Worm (Caenorhabditis elegans) whole organism, L2 larva: ENCODE measurements around the gene dhcr-24.
A peak's percentile ranks its signal among the peaks of the same experiment; 100 is the strongest.

ENCODE experiments used
- C34F6.9 ChIP-seq: fragments of 150-350 bp; optimal IDR thresholded peaks from 2 replicates; lab custom pipeline; 2014; ENCODE audit warnings: missing biosample characterization, missing genetic modification characterization
- F13H6.1 ChIP-seq: sonication (generic microtip); optimal IDR thresholded peaks from 2 replicates; lab custom pipeline; 2016; ENCODE audit warnings: missing genetic modification characterization, missing compliant biosample characterization
- R02D3.7 ChIP-seq: fragments of 150-350 bp; optimal IDR thresholded peaks from 2 replicates; lab custom pipeline; 2014; ENCODE audit warnings: missing biosample characterization, missing genetic modification characterization
- ZK546.5 ChIP-seq: sonication (generic microtip); optimal IDR thresholded peaks from 2 replicates; lab custom pipeline; 2017; ENCODE audit warnings: missing biosample characterization, missing genetic modification characterization
- ama-1 ChIP-seq: fragments of 150-350 bp; optimal IDR thresholded peaks from 2 replicates; lab custom pipeline; 2018; ENCODE audit warnings: inconsistent platforms
- blmp-1 ChIP-seq: sonication (generic microtip); optimal IDR thresholded peaks from 2 replicates; lab custom pipeline; 2017; ENCODE audit warnings: missing genetic modification characterization, mild to moderate bottlenecking, missing compliant biosample characterization, antibody characterized with exemption, moderate library complexity; ENCODE audit not compliant: insufficient read depth
- ceh-82 ChIP-seq: fragments of 150-350 bp; optimal IDR thresholded peaks from 2 replicates; lab custom pipeline; 2014; ENCODE audit warnings: missing biosample characterization, missing genetic modification characterization
- crh-2 ChIP-seq: sonication (generic microtip); optimal IDR thresholded peaks from 2 replicates; lab custom pipeline; 2017; ENCODE audit warnings: missing biosample characterization, missing genetic modification characterization
- egl-27 ChIP-seq: sonication (generic microtip); optimal IDR thresholded peaks from 3 replicates; lab custom pipeline; 2017; ENCODE audit warnings: missing biosample characterization, missing genetic modification reagents, missing genetic modification characterization
- elt-3 ChIP-seq: sonication (generic microtip); optimal IDR thresholded peaks from 2 replicates; lab custom pipeline; 2017; ENCODE audit warnings: missing biosample characterization, missing genetic modification characterization
- fos-1 ChIP-seq: fragments of 150-350 bp; optimal IDR thresholded peaks from 2 replicates; lab custom pipeline; 2014; ENCODE audit warnings: missing biosample characterization, missing genetic modification characterization
- gmeb-1 ChIP-seq: fragments of 150-350 bp; optimal IDR thresholded peaks from 2 replicates; lab custom pipeline; 2014; ENCODE audit warnings: missing biosample characterization, missing genetic modification characterization
- lin-13 ChIP-seq: fragments of 150-350 bp; optimal IDR thresholded peaks from 2 replicates; lab custom pipeline; 2014; ENCODE audit warnings: missing biosample characterization, missing genetic modification reagents, missing genetic modification characterization
- lin-39 ChIP-seq: fragments of 150-350 bp; optimal IDR thresholded peaks from 2 replicates; lab custom pipeline; 2014; ENCODE audit warnings: missing biosample characterization, missing genetic modification reagents, missing genetic modification characterization
- lsy-2 ChIP-seq, 2 experiments: fragments of 150-350 bp in 1 of 2; sonication (generic microtip) in 1 of 2; optimal IDR thresholded peaks; 2 replicates each; lab custom pipeline; 2014 to 2017; ENCODE audit warnings: missing biosample characterization in 2 of 2, missing genetic modification characterization in 2 of 2
- mab-5 ChIP-seq: fragments of 150-350 bp; optimal IDR thresholded peaks from 2 replicates; lab custom pipeline; 2014; ENCODE audit warnings: missing biosample characterization, missing genetic modification characterization
- mbf-1 ChIP-seq: sonication (generic microtip); optimal IDR thresholded peaks from 2 replicates; lab custom pipeline; 2017; ENCODE audit warnings: missing biosample characterization, missing genetic modification characterization
- mdl-1 ChIP-seq, 2 experiments: fragments of 150-350 bp in 1 of 2; sonication (generic microtip) in 1 of 2; optimal IDR thresholded peaks; 2 replicates each; lab custom pipeline; 2017; ENCODE audit warnings: missing biosample characterization in 2 of 2, missing genetic modification characterization in 2 of 2
- nhr-10 ChIP-seq: sonication (generic microtip); optimal IDR thresholded peaks from 2 replicates; lab custom pipeline; 2017; ENCODE audit warnings: missing biosample characterization, missing genetic modification characterization
- nhr-11 ChIP-seq: fragments of 150-350 bp; optimal IDR thresholded peaks from 2 replicates; lab custom pipeline; 2014; ENCODE audit warnings: missing biosample characterization, missing genetic modification characterization
- nhr-12 ChIP-seq: fragments of 150-350 bp; optimal IDR thresholded peaks from 2 replicates; lab custom pipeline; 2014; ENCODE audit warnings: missing biosample characterization, missing genetic modification characterization
- nhr-129 ChIP-seq: fragments of 150-350 bp; optimal IDR thresholded peaks from 2 replicates; lab custom pipeline; 2014; ENCODE audit warnings: missing biosample characterization, missing genetic modification characterization
- nhr-23 ChIP-seq: fragments of 150-350 bp; optimal IDR thresholded peaks from 2 replicates; lab custom pipeline; 2014; ENCODE audit warnings: missing biosample characterization, missing genetic modification reagents, missing genetic modification characterization
- nhr-25 ChIP-seq: fragments of 150-350 bp; sonication (generic microtip); optimal IDR thresholded peaks from 3 replicates; lab custom pipeline; 2014; ENCODE audit warnings: missing biosample characterization, missing genetic modification characterization
- nhr-6 ChIP-seq: fragments of 150-350 bp; optimal IDR thresholded peaks from 2 replicates; lab custom pipeline; 2014; ENCODE audit warnings: missing biosample characterization, missing genetic modification characterization
- nhr-77 ChIP-seq: fragments of 150-350 bp; optimal IDR thresholded peaks from 2 replicates; lab custom pipeline; 2014; ENCODE audit warnings: missing biosample characterization, missing genetic modification characterization
- peb-1 ChIP-seq: fragments of 150-350 bp; optimal IDR thresholded peaks from 2 replicates; lab custom pipeline; 2014; ENCODE audit warnings: missing biosample characterization, missing genetic modification characterization
- sem-4 ChIP-seq: fragments of 150-350 bp; optimal IDR thresholded peaks from 2 replicates; lab custom pipeline; 2014; ENCODE audit warnings: missing biosample characterization, missing genetic modification reagents, missing genetic modification characterization
- skn-1 ChIP-seq: sonication (generic microtip); optimal IDR thresholded peaks from 2 replicates; lab custom pipeline; 2017; ENCODE audit warnings: missing biosample characterization, missing genetic modification characterization
- sma-9 ChIP-seq, 2 experiments: fragments of 150-350 bp in 1 of 2; sonication (generic microtip) in 1 of 2; optimal IDR thresholded peaks; 2 replicates each; lab custom pipeline; 2014 to 2016; ENCODE audit warnings: missing genetic modification characterization in 2 of 2, mild to moderate bottlenecking in 1 of 2, missing biosample characterization in 1 of 2, missing compliant biosample characterization in 1 of 2, missing genetic modification reagents in 1 of 2, moderate library complexity in 1 of 2
- snpc-4 ChIP-seq: fragments of 150-350 bp; optimal IDR thresholded peaks from 2 replicates; lab custom pipeline; 2014; ENCODE audit warnings: missing biosample characterization, missing genetic modification characterization
- unc-55 ChIP-seq: fragments of 150-350 bp; sonication (generic microtip); optimal IDR thresholded peaks from 3 replicates; lab custom pipeline; 2014; ENCODE audit warnings: missing biosample characterization, missing genetic modification reagents, missing genetic modification characterization
- unc-62 ChIP-seq: fragments of 150-350 bp; optimal IDR thresholded peaks from 2 replicates; lab custom pipeline; 2014; ENCODE audit warnings: missing biosample characterization, missing genetic modification reagents, missing genetic modification characterization
- ztf-1 ChIP-seq: fragments of 200-800 bp; sonication (Bioruptor generic); conservative IDR thresholded peaks from 2 replicates; pipeline ENCODE4 v1.3.6; 2022; ENCODE audit warnings: missing genetic modification characterization, missing compliant biosample characterization
- ztf-11 ChIP-seq: sonication (generic microtip); optimal IDR thresholded peaks from 2 replicates; lab custom pipeline; 2017; ENCODE audit warnings: missing biosample characterization, missing genetic modification characterization
- ztf-4 ChIP-seq: fragments of 150-350 bp; optimal IDR thresholded peaks from 2 replicates; lab custom pipeline; 2014; ENCODE audit warnings: missing biosample characterization, missing genetic modification characterization

dhcr-24 gene

DNA sequence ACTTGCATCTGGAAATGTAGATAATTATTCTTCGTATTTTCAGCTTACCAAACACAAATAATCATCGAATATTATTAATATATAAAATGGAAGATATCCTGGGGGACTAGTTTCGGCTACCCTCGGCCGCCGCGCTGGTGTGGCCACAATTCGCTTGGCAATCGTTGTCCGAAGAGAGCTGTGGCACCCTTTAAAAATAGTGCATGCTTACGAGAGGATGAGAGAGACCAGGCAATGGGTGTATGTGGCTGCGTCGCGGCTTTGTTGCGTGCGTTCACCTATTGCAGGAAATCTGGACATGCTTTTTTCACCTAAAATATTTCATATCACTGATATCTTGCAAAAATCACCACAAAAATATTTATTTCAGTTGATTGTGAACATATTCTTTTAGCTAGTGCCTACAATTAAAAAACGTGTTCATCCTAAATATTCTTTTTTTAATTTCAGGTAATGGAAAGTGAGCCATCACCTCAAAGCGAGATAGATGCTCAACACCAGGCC lies 8.8 kb upstream of the dhcr-24 start, which contains the start of the genes ccd-5 and F52H2.1:
ccd-5 (minus strand) TSS at position 8 of the 504 bp plus-strand sequence.
F52H2.1 (plus strand) TSS at position 454 of the 504 bp plus-strand sequence.
- TF ChIP-seq nhr-23 (tag; lab: Kevin White, UChicago) (no peak), lin-13 (GFP tag; lab: Kevin White, UChicago) (no peak), fos-1 (tag; lab: Kevin White, UChicago) (no peak), sma-9 (GFP tag; optimal IDR thresholded peaks at IDR 0.05; lab: Kevin White, UChicago) (peak; percentile 23), sma-9 (tag; optimal IDR thresholded peaks at IDR 0.05; lab: Kevin White, UChicago) (no peak), nhr-129 (peak; percentile 18), nhr-10 (tag; lab: Kevin White, UChicago) (no peak), lsy-2 (tag; optimal IDR thresholded peaks at IDR 0.05; lab: Kevin White, UChicago) (peak in 1 of 2 experiments; percentile 24), nhr-12 (tag; lab: Kevin White, UChicago) (no peak), C34F6.9 (tag; lab: Kevin White, UChicago) (peak; percentile 25), unc-55 (GFP tag; lab: Kevin White, UChicago) (peak; percentile 59)
- TF ChIP-seq, all 48 proteins: peak for 5

DNA sequence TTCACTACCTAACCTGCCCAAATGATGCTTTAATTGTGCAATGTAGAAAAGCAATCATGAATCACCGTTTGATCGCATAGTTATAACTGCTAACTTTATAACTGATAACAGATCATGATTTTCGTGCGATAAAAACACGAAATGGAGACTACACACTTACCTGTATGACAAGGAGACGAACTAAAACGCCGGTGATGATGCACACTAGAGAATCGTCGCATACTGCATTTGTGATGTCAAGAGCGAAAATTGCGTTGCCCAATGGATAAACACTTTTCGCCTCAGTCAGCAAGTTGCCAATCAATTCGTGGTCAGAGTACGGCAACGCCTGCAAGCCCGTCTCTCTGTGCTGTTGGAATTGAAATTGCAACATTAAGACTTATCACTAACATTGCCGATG lies 5.1 kb upstream of the dhcr-24 start:
- no peak for TF ChIP-seq skn-1 (tag; lab: Kevin White, UChicago)
- peak; percentile 46 for TF ChIP-seq F13H6.1
- TF ChIP-seq fos-1 (tag; lab: Kevin White, UChicago) = peak; percentile 99
- no peak for TF ChIP-seq ztf-1
- peak; percentile 60 for TF ChIP-seq sma-9 (GFP tag; optimal IDR thresholded peaks at IDR 0.05; lab: Kevin White, UChicago)
- TF ChIP-seq sma-9 (tag; optimal IDR thresholded peaks at IDR 0.05; lab: Kevin White, UChicago) = no peak
- TF ChIP-seq ZK546.5 (tag; lab: Kevin White, UChicago) = no peak
- TF ChIP-seq gmeb-1 (tag; lab: Kevin White, UChicago) = peak; percentile 26
- TF ChIP-seq nhr-129 = peak; percentile 57
- no peak for TF ChIP-seq lsy-2 (tag; optimal IDR thresholded peaks at IDR 0.05; lab: Kevin White, UChicago)
- TF ChIP-seq crh-2 (tag; lab: Kevin White, UChicago) = peak; percentile 40

- TF ChIP-seq ztf-11 (tag; lab: Kevin White, UChicago) = no peak
- TF ChIP-seq nhr-10 (tag; lab: Kevin White, UChicago) = no peak
- peak; percentile 28 for TF ChIP-seq sma-9 (GFP tag; optimal IDR thresholded peaks at IDR 0.05; lab: Kevin White, UChicago)
- no peak for TF ChIP-seq sma-9 (tag; optimal IDR thresholded peaks at IDR 0.05; lab: Kevin White, UChicago)
Observed at ce11 chrX:2567761-2568160, 3.8 kb upstream of the dhcr-24 start.

ce11 chrX:2565308-2565773 lies 1.4 kb upstream of the dhcr-24 start, which contains the start of gene F52H2.15:
TSS of gene F52H2.15 (plus strand) at chrX:2565358.
- TF ChIP-seq fos-1 (tag; lab: Kevin White, UChicago) = peak; percentile 77
- no peak for TF ChIP-seq egl-27 (tag; lab: Kevin White, UChicago)
- TF ChIP-seq lin-39 (tag; lab: Kevin White, UChicago) = no peak

DNA sequence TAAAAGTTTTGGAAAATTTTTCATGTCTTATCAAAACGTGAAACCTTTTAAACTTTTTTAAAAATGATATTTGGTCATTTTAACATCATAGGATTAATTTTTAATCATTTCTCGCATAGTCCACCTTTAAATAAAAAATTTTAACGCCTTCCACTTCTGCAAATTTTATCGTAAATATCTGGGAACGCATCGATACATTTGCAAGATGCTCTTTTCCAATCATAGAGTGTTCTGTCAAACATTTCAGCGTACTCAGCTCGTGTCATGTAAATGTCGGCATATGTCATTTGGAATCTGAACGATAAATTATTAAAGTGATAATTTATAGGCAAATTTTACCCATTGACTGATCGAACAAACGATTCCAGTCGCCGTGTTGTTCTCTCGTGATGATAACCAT lies 4.0 kb downstream of the dhcr-24 start, which contains the start of gene F52H2.5:
F52H2.5 (minus strand) TSS at position 101 of the 400 bp plus-strand sequence.
- TF ChIP-seq ama-1 (lab: Kevin White, UChicago) (no peak), mdl-1 (tag; optimal IDR thresholded peaks at IDR 0.05; lab: Kevin White, UChicago) (no peak), gmeb-1 (tag; lab: Kevin White, UChicago) (no peak), R02D3.7 (tag; lab: Kevin White, UChicago) (no peak), C34F6.9 (tag; lab: Kevin White, UChicago) (no peak), egl-27 (tag; lab: Kevin White, UChicago) (no peak), nhr-10 (tag; lab: Kevin White, UChicago) (no peak), snpc-4 (tag; lab: Kevin White, UChicago) (no peak)

ce11 chrX:2559399-2559798 lies 4.5 kb downstream of the dhcr-24 start:
- TF ChIP-seq mbf-1 (no peak), nhr-77 (tag; lab: Kevin White, UChicago) (no peak), unc-55 (GFP tag; lab: Kevin White, UChicago) (no peak), peb-1 (tag; lab: Kevin White, UChicago) (no peak), lsy-2 (tag; optimal IDR thresholded peaks at IDR 0.05; lab: Kevin White, UChicago) (peak in 1 of 2 experiments; percentile 74), ceh-82 (no peak), ztf-1 (no peak), blmp-1 (tag; lab: Kevin White, UChicago) (no peak), nhr-6 (tag; lab: Kevin White, UChicago) (no peak), ztf-4 (tag; lab: Kevin White, UChicago) (no peak), sem-4 (peak; percentile 53), ztf-11 (tag; lab: Kevin White, UChicago) (no peak), fos-1 (tag; lab: Kevin White, UChicago) (no peak), nhr-11 (tag; lab: Kevin White, UChicago) (no peak), sma-9 (GFP tag; optimal IDR thresholded peaks at IDR 0.05; lab: Kevin White, UChicago) (no peak), sma-9 (tag; optimal IDR thresholded peaks at IDR 0.05; lab: Kevin White, UChicago) (no peak), nhr-23 (tag; lab: Kevin White, UChicago) (no peak), lin-39 (tag; lab: Kevin White, UChicago) (no peak), gmeb-1 (tag; lab: Kevin White, UChicago) (no peak), ZK546.5 (tag; lab: Kevin White, UChicago) (no peak), nhr-12 (tag; lab: Kevin White, UChicago) (no peak), elt-3 (tag; lab: Kevin White, UChicago) (no peak), nhr-10 (tag; lab: Kevin White, UChicago) (no peak), lin-13 (GFP tag; lab: Kevin White, UChicago) (peak; percentile 48), mab-5 (tag; lab: Kevin White, UChicago) (no peak), C34F6.9 (tag; lab: Kevin White, UChicago) (no peak), skn-1 (tag; lab: Kevin White, UChicago) (no peak), nhr-25 (tag; lab: Kevin White, UChicago) (peak; percentile 37), mdl-1 (tag; optimal IDR thresholded peaks at IDR 0.05; lab: Kevin White, UChicago) (no peak), unc-62 (GFP tag; lab: Kevin White, UChicago) (no peak), snpc-4 (tag; lab: Kevin White, UChicago) (no peak)
